Fruit fly (Drosophila melanogaster) whole organism, embryonic: ENCODE data around the gene CG32391.
A peak's percentile ranks its signal among the peaks of the same experiment; 100 is the strongest.

Experiments used
- CG13287 ChIP-seq: fragments of 200-800 bp; sonication (Bioruptor generic); IDR thresholded peaks from 2 replicates; pipeline ENCODE4 v1.3.6; 2022; ENCODE audit warnings: missing biosample characterization, missing genetic modification characterization; ENCODE audit not compliant: partially characterized antibody
- CG13894 ChIP-seq: fragments of 200-800 bp; sonication (Bioruptor generic); optimal IDR thresholded peaks from 3 replicates; lab custom pipeline; 2018; ENCODE audit warnings: missing biosample characterization, mild to moderate bottlenecking, missing genetic modification characterization, moderate library complexity
- CG15269 ChIP-seq: fragments of 200-800 bp; sonication (Bioruptor generic); optimal IDR thresholded peaks from 2 replicates; lab custom pipeline; 2018; ENCODE audit warnings: missing biosample characterization, mild to moderate bottlenecking, missing genetic modification characterization, moderate library complexity
- CG15514 ChIP-seq: fragments of 200-800 bp; sonication (Bioruptor generic); optimal IDR thresholded peaks from 3 replicates; lab custom pipeline; 2017; ENCODE audit warnings: missing biosample characterization, missing genetic modification characterization, mild to moderate bottlenecking, moderate library complexity, missing genetic modification reagents
- CG18011 ChIP-seq: fragments of 200-800 bp; sonication (Bioruptor generic); optimal IDR thresholded peaks from 2 replicates; lab custom pipeline; 2017; ENCODE audit warnings: missing biosample characterization, missing genetic modification characterization, mild to moderate bottlenecking, moderate library complexity, missing genotype
- CG1832 ChIP-seq: fragments of 200-800 bp; sonication (Bioruptor generic); optimal IDR thresholded peaks from 2 replicates; lab custom pipeline; 2017; ENCODE audit warnings: missing biosample characterization, mild to moderate bottlenecking, missing genetic modification characterization, inconsistent platforms
- CG34224 ChIP-seq: fragments of 200-800 bp; sonication (Bioruptor generic); IDR thresholded peaks from 3 replicates; pipeline ENCODE4 v1.3.6; 2022; ENCODE audit warnings: missing biosample characterization, missing genetic modification characterization; ENCODE audit not compliant: partially characterized antibody
- CG4730 ChIP-seq: fragments of 200-800 bp; sonication (Bioruptor generic); IDR thresholded peaks from 2 replicates; pipeline ENCODE4 v1.3.6; 2022; ENCODE audit warnings: missing biosample characterization, missing genetic modification characterization
- CG5180 ChIP-seq: fragments of 200-800 bp; sonication (Bioruptor generic); optimal IDR thresholded peaks from 3 replicates; lab custom pipeline; 2017; ENCODE audit warnings: missing biosample characterization, missing genetic modification characterization, mild to moderate bottlenecking, moderate library complexity, missing genetic modification reagents
- CG6683 ChIP-seq: fragments of 200-800 bp; sonication (Bioruptor generic); optimal IDR thresholded peaks from 2 replicates; lab custom pipeline; 2017; ENCODE audit warnings: missing biosample characterization, mild to moderate bottlenecking, missing genetic modification characterization, missing genetic modification reagents
- CG7928 ChIP-seq: fragments of 200-800 bp; sonication (Bioruptor generic); optimal IDR thresholded peaks from 2 replicates; lab custom pipeline; 2017; ENCODE audit warnings: missing biosample characterization, mild to moderate bottlenecking, missing genetic modification characterization
- CG9876 ChIP-seq: fragments of 200-800 bp; sonication (Bioruptor generic); optimal IDR thresholded peaks from 2 replicates; lab custom pipeline; 2016; ENCODE audit warnings: missing biosample characterization, missing genetic modification characterization
- Chrac-16 ChIP-seq: fragments of 200-800 bp; sonication (Bioruptor generic); optimal IDR thresholded peaks from 3 replicates; lab custom pipeline; 2016; ENCODE audit warnings: missing biosample characterization, missing genetic modification characterization
- D19B ChIP-seq: fragments of 200-800 bp; sonication (Bioruptor generic); optimal IDR thresholded peaks from 2 replicates; lab custom pipeline; 2017; ENCODE audit warnings: missing biosample characterization, mild to moderate bottlenecking, missing genetic modification characterization
- Dll ChIP-seq: fragments of 200-800 bp; sonication (Bioruptor generic); IDR thresholded peaks from 4 replicates; pipeline ENCODE4 v1.3.6; 2022; ENCODE audit warnings: missing biosample characterization, missing genetic modification characterization; ENCODE audit not compliant: partially characterized antibody
- E2f2 ChIP-seq: fragments of 200-800 bp; sonication (Bioruptor generic); IDR thresholded peaks from 2 replicates; pipeline ENCODE4 v1.3.6; 2022; ENCODE audit warnings: missing biosample characterization, missing genetic modification characterization
- GATAe ChIP-seq: fragments of 200-800 bp; sonication (Bioruptor generic); conservative IDR thresholded peaks from 2 replicates; pipeline ENCODE4 v1.3.6; 2022; ENCODE audit warnings: missing biosample characterization, missing genetic modification characterization
- H15 ChIP-seq: fragments of 200-800 bp; sonication (Bioruptor generic); IDR thresholded peaks from 3 replicates; pipeline ENCODE4 v1.3.6; 2022; ENCODE audit warnings: missing biosample characterization, missing genetic modification characterization
- Hr51 ChIP-seq, 2 experiments: fragments of 200-800 bp; sonication (Bioruptor generic); optimal IDR thresholded peaks; 2 replicates in 1 of 2; 3 replicates in 1 of 2; lab custom pipeline; 2016 to 2018; ENCODE audit warnings: missing biosample characterization in 2 of 2, missing genetic modification characterization in 2 of 2, mild to moderate bottlenecking in 1 of 2, moderate library complexity in 1 of 2
- NFAT ChIP-seq: fragments of 200-800 bp; sonication (Bioruptor generic); IDR thresholded peaks from 2 replicates; pipeline ENCODE4 v1.3.6; 2022; ENCODE audit warnings: missing biosample characterization, missing genetic modification characterization
- Oaz ChIP-seq: fragments of 200-800 bp; sonication (Bioruptor generic); IDR thresholded peaks from 2 replicates; pipeline ENCODE4 v1.3.6; 2022; ENCODE audit warnings: missing biosample characterization, missing genetic modification characterization
- Opbp ChIP-seq: fragments of 200-800 bp; sonication (Bioruptor generic); IDR thresholded peaks from 3 replicates; pipeline ENCODE4 v1.3.6; 2022; ENCODE audit warnings: missing biosample characterization, missing genetic modification characterization; ENCODE audit not compliant: partially characterized antibody
- Optix ChIP-seq: fragments of 200-800 bp; sonication (Bioruptor generic); IDR thresholded peaks from 3 replicates; pipeline ENCODE4 v1.3.6; 2022; ENCODE audit warnings: missing biosample characterization, missing genetic modification characterization
- Sin3A ChIP-seq: fragments of >200 bp; optimal IDR thresholded peaks from 2 replicates; lab custom pipeline; 2018
- Sry-δ ChIP-seq: fragments of 200-800 bp; sonication (Bioruptor generic); optimal IDR thresholded peaks from 2 replicates; lab custom pipeline; 2016; ENCODE audit warnings: missing biosample characterization, missing genetic modification characterization
- amos ChIP-seq: fragments of 200-800 bp; sonication (Bioruptor generic); IDR thresholded peaks from 2 replicates; pipeline ENCODE4 v1.3.6; 2022; ENCODE audit warnings: missing biosample characterization, missing genetic modification characterization; ENCODE audit not compliant: partially characterized antibody
- ase ChIP-seq: fragments of 200-800 bp; sonication (Bioruptor generic); IDR thresholded peaks from 3 replicates; pipeline ENCODE4 v1.3.6; 2022; ENCODE audit warnings: missing biosample characterization, missing genetic modification characterization
- bbx ChIP-seq: fragments of 200-800 bp; sonication (Bioruptor generic); IDR thresholded peaks from 2 replicates; pipeline ENCODE4 v1.3.6; 2022; ENCODE audit warnings: missing biosample characterization, missing genetic modification characterization; ENCODE audit not compliant: partially characterized antibody
- ci ChIP-seq: fragments of 200-800 bp; sonication (Bioruptor generic); IDR thresholded peaks from 3 replicates; pipeline ENCODE4 v1.3.6; 2022; ENCODE audit warnings: missing biosample characterization, missing genetic modification characterization
- dati ChIP-seq: fragments of 200-800 bp; sonication (Bioruptor generic); IDR thresholded peaks from 2 replicates; pipeline ENCODE4 v1.3.6; 2022; ENCODE audit warnings: missing biosample characterization, missing genetic modification characterization
- dmrt11E ChIP-seq: fragments of 200-800 bp; sonication (Bioruptor generic); optimal IDR thresholded peaks from 3 replicates; lab custom pipeline; 2018; ENCODE audit warnings: missing biosample characterization, mild to moderate bottlenecking, missing genetic modification characterization, moderate library complexity
- fd96Cb ChIP-seq: fragments of 200-800 bp; sonication (Bioruptor generic); optimal IDR thresholded peaks from 2 replicates; lab custom pipeline; 2018; ENCODE audit warnings: missing biosample characterization, mild to moderate bottlenecking, missing genetic modification characterization, moderate library complexity
- hb ChIP-seq: fragments of 200-800 bp; sonication (Bioruptor generic); IDR thresholded peaks from 3 replicates; pipeline ENCODE4 v1.3.6; 2022; ENCODE audit warnings: missing biosample characterization, missing genetic modification characterization; ENCODE audit not compliant: partially characterized antibody
- kah ChIP-seq: fragments of 200-800 bp; sonication (Bioruptor generic); optimal IDR thresholded peaks from 2 replicates; lab custom pipeline; 2018; ENCODE audit warnings: missing biosample characterization, mild to moderate bottlenecking, missing genetic modification characterization
- maf-S ChIP-seq: fragments of 200-800 bp; sonication (Bioruptor generic); optimal IDR thresholded peaks from 2 replicates; lab custom pipeline; 2016; ENCODE audit warnings: missing biosample characterization, missing genetic modification characterization
- phol ChIP-seq: fragments of 200-800 bp; sonication (Bioruptor generic); optimal IDR thresholded peaks from 3 replicates; lab custom pipeline; 2018; ENCODE audit warnings: missing biosample characterization, mild to moderate bottlenecking, missing genetic modification characterization, moderate library complexity
- pzg ChIP-seq: fragments of 200-800 bp; sonication (Bioruptor generic); optimal IDR thresholded peaks from 3 replicates; lab custom pipeline; 2018; ENCODE audit warnings: missing biosample characterization, mild to moderate bottlenecking, missing genetic modification characterization, moderate library complexity
- sens-2 ChIP-seq: fragments of 200-800 bp; sonication (Bioruptor generic); IDR thresholded peaks from 2 replicates; pipeline ENCODE4 v1.3.6; 2022; ENCODE audit warnings: missing biosample characterization, missing genetic modification characterization
- tll ChIP-seq, 2 experiments: fragments of 200-800 bp in 1 of 2; fragments of >200 bp in 1 of 2; sonication (Bioruptor generic) in 1 of 2; optimal IDR thresholded peaks; 2 replicates each; lab custom pipeline; 2017 to 2019; ENCODE audit warnings: missing biosample characterization in 2 of 2, missing genetic modification characterization in 2 of 2, mild to moderate bottlenecking in 1 of 2, moderate library complexity in 1 of 2
- tna ChIP-seq: fragments of 200-800 bp; sonication (Bioruptor generic); IDR thresholded peaks from 2 replicates; pipeline ENCODE4 v1.3.6; 2022; ENCODE audit warnings: missing biosample characterization, missing genetic modification characterization; ENCODE audit not compliant: partially characterized antibody

Gene CG32391

dm6 chr3L:7094020-7094419 is 25.0 kb upstream of the CG32391 start (continued):
- TF ChIP-seq Opbp (peak; percentile 38; the same call in 2 of the 3 replicates), pzg (GFP tag; lab: Kevin White, UChicago) (peak; percentile 24), amos (GFP tag; lab: Robert Waterston, UW) (peak; percentile 71), E2f2 (peak; percentile 97), Dll (peak; percentile 69), CG34224 (GFP tag; lab: Robert Waterston, UW) (peak; percentile 56), fd96Cb (tag; lab: Kevin White, UChicago) (no peak), CG13287 (peak; percentile 72), tna (peak; percentile 55), CG7928 (GFP tag; lab: Kevin White, UChicago) (peak; percentile 71), bbx (GFP tag; lab: Robert Waterston, UW) (peak; percentile 56)

- TF ChIP-seq phol (no peak), Oaz (GFP tag; lab: Robert Waterston, UW) (no peak), dati (GFP tag; lab: Robert Waterston, UW) (no peak), GATAe (GFP tag; lab: Robert Waterston, UW) (no peak), Optix (GFP tag; lab: Robert Waterston, UW) (no peak), tll (GFP tag; optimal IDR thresholded peaks at IDR 0.05; lab: Kevin White, UChicago) (no peak), sens-2 (GFP tag; lab: Robert Waterston, UW) (no peak), maf-S (GFP tag; lab: Kevin White, UChicago) (no peak), H15 (GFP tag; lab: Robert Waterston, UW) (no peak), dmrt11E (tag; lab: Kevin White, UChicago) (no peak), CG15514 (GFP tag; lab: Kevin White, UChicago) (no peak), Sry-δ (GFP tag; lab: Kevin White, UChicago) (no peak), Sin3A (lab: Kevin White, UChicago) (no peak), CG5180 (no peak), Hr51 (GFP tag; optimal IDR thresholded peaks at IDR 0.05; lab: Kevin White, UChicago) (no peak), D19B (no peak), CG9876 (GFP tag; lab: Kevin White, UChicago) (no peak), kah (GFP tag; lab: Kevin White, UChicago) (no peak)
These were observed 23.9 kb upstream of the CG32391 start, which contains the start of gene Cpr65Ec for dm6 chr3L:7092904-7093303. Cpr65Ec (plus strand) TSS chr3L:7093204.

dm6 chr3L:7091331-7091904 is 22.4 kb upstream of the CG32391 start:
- TF ChIP-seq CG13894 (tag; lab: Kevin White, UChicago) = peak; percentile 9
- TF ChIP-seq ase = no peak
- no peak for TF ChIP-seq CG15269 (tag; lab: Kevin White, UChicago)
- TF ChIP-seq hb (GFP tag; lab: Robert Waterston, UW) = 0 out of 3 replicates have a peak, but pooled peaks have one; percentile 19
- no peak for TF ChIP-seq CG6683 (GFP tag; lab: Kevin White, UChicago)
- no peak for TF ChIP-seq kah (GFP tag; lab: Kevin White, UChicago)
- TF ChIP-seq CG18011 = no peak
- TF ChIP-seq NFAT (GFP tag; lab: Robert Waterston, UW) = no peak
- TF ChIP-seq Chrac-16 = no peak
- TF ChIP-seq ci (GFP tag; lab: Robert Waterston, UW) = peak; percentile 33; the same call in 1 of the 3 replicates
- no peak for TF ChIP-seq CG1832 (GFP tag; lab: Kevin White, UChicago)
- no peak for TF ChIP-seq CG4730 (GFP tag; lab: Robert Waterston, UW)
- TF ChIP-seq, all 482 proteins: peak for 3
